Worm (Caenorhabditis elegans) whole organism, young adult: ENCODE data around the gene tbx-7.

Experiments
- B0336.3 ChIP-seq: fragments of 200-800 bp; sonication (Bioruptor generic); IDR thresholded peaks from 2 replicates; pipeline ENCODE4 v1.3.6; 2022; ENCODE audit warnings: missing genetic modification characterization, missing compliant biosample characterization
- F23B12.7 ChIP-seq: sonication (generic microtip); optimal IDR thresholded peaks from 2 replicates; lab custom pipeline; 2017; ENCODE audit warnings: missing genetic modification characterization, mild to moderate bottlenecking, missing compliant biosample characterization, antibody characterized with exemption, moderate library complexity; ENCODE audit not compliant: insufficient read depth
- F37B4.10 ChIP-seq: fragments of 200-800 bp; sonication (Bioruptor generic); IDR thresholded peaks from 2 replicates; pipeline ENCODE4 v1.3.6; 2022; ENCODE audit warnings: missing genetic modification characterization, missing compliant biosample characterization
- T07F8.4 ChIP-seq: sonication (generic microtip); optimal IDR thresholded peaks from 2 replicates; lab custom pipeline; 2016; ENCODE audit warnings: mild to moderate bottlenecking, missing genetic modification characterization, moderate library complexity, missing compliant biosample characterization
- Y53G8AR.9 ChIP-seq: fragments of 200-800 bp; sonication (Bioruptor generic); conservative IDR thresholded peaks from 2 replicates; pipeline ENCODE4 v1.3.6; 2022; ENCODE audit warnings: missing genetic modification reagents, missing genetic modification characterization, missing compliant biosample characterization
- Y56A3A.18 ChIP-seq: fragments of 200-800 bp; sonication (Bioruptor generic); IDR thresholded peaks from 2 replicates; pipeline ENCODE4 v1.3.6; 2022; ENCODE audit warnings: missing genetic modification reagents, missing genetic modification characterization, missing compliant biosample characterization
- ZK185.1 ChIP-seq: sonication (generic microtip); optimal IDR thresholded peaks from 2 replicates; lab custom pipeline; 2016; ENCODE audit warnings: mild to moderate bottlenecking, missing genetic modification characterization, missing compliant biosample characterization; ENCODE audit not compliant: poor library complexity, severe bottlenecking
- akir-1 ChIP-seq: fragments of 200-800 bp; sonication (Bioruptor generic); optimal IDR thresholded peaks from 2 replicates; lab custom pipeline; 2018; ENCODE audit warnings: mild to moderate bottlenecking, missing genetic modification characterization, moderate library complexity, missing compliant biosample characterization
- ama-1 ChIP-seq, 3 experiments: fragments of 150-350 bp in 1 of 3; sonication (generic microtip) in 2 of 3; optimal IDR thresholded peaks; 2 replicates each; lab custom pipeline; 2014 to 2018; ENCODE audit warnings: missing biosample characterization in 2 of 3, missing genetic modification characterization in 2 of 3, missing genetic modification reagents in 2 of 3
- attf-5 ChIP-seq: fragments of 200-800 bp; sonication (Bioruptor generic); optimal IDR thresholded peaks from 2 replicates; lab custom pipeline; 2018; ENCODE audit warnings: mild to moderate bottlenecking, missing genetic modification characterization, missing compliant biosample characterization
- ccch-3 ChIP-seq: fragments of 200-800 bp; sonication (Bioruptor generic); optimal IDR thresholded peaks from 2 replicates; lab custom pipeline; 2018; ENCODE audit warnings: mild to moderate bottlenecking, missing genetic modification characterization, missing compliant biosample characterization
- cebp-2 ChIP-seq: fragments of 200-800 bp; sonication (Bioruptor generic); IDR thresholded peaks from 2 replicates; pipeline ENCODE4 v1.3.6; 2022; ENCODE audit warnings: missing genetic modification characterization, missing compliant biosample characterization
- ceh-27 ChIP-seq: fragments of 200-800 bp; sonication (Bioruptor generic); optimal IDR thresholded peaks from 2 replicates; lab custom pipeline; 2018; ENCODE audit warnings: mild to moderate bottlenecking, missing genetic modification characterization, moderate library complexity, missing compliant biosample characterization
- ceh-79 ChIP-seq: sonication (generic microtip); optimal IDR thresholded peaks from 2 replicates; lab custom pipeline; 2017; ENCODE audit warnings: mild to moderate bottlenecking, missing genetic modification characterization, missing compliant biosample characterization
- die-1 ChIP-seq: sonication (generic microtip); optimal IDR thresholded peaks from 2 replicates; lab custom pipeline; 2016; ENCODE audit warnings: missing genotype, mild to moderate bottlenecking, missing genetic modification characterization, missing compliant biosample characterization
- dox-1 ChIP-seq: fragments of 200-800 bp; sonication (Bioruptor generic); IDR thresholded peaks from 2 replicates; pipeline ENCODE4 v1.3.6; 2022; ENCODE audit warnings: missing genetic modification reagents, missing genetic modification characterization, missing compliant biosample characterization
- dpff-1 ChIP-seq: sonication (generic microtip); optimal IDR thresholded peaks from 2 replicates; lab custom pipeline; 2017; ENCODE audit warnings: mild to moderate bottlenecking, missing genetic modification characterization, missing compliant biosample characterization
- dpl-1 ChIP-seq: fragments of 150-350 bp; optimal IDR thresholded peaks from 2 replicates; lab custom pipeline; 2014; ENCODE audit warnings: missing biosample characterization, missing genetic modification reagents, missing genetic modification characterization
- egl-18 ChIP-seq: fragments of 200-800 bp; sonication (Bioruptor generic); IDR thresholded peaks from 2 replicates; pipeline ENCODE4 v1.3.6; 2022; ENCODE audit warnings: missing genetic modification reagents, missing genetic modification characterization, missing compliant biosample characterization
- gei-17 ChIP-seq: fragments of 200-800 bp; sonication (Bioruptor generic); optimal IDR thresholded peaks from 2 replicates; lab custom pipeline; 2018; ENCODE audit warnings: mild to moderate bottlenecking, missing genetic modification characterization, missing compliant biosample characterization
- hmg-1.2 ChIP-seq: fragments of 200-800 bp; sonication (Bioruptor generic); IDR thresholded peaks from 2 replicates; pipeline ENCODE4 v1.3.6; 2022; ENCODE audit warnings: missing genetic modification reagents, missing genetic modification characterization, missing compliant biosample characterization
- lin-26 ChIP-seq: fragments of 200-800 bp; sonication (Bioruptor generic); IDR thresholded peaks from 2 replicates; pipeline ENCODE4 v1.3.6; 2022; ENCODE audit warnings: missing genetic modification reagents, missing genetic modification characterization, missing compliant biosample characterization
- lin-35 ChIP-seq, 3 experiments: fragments of 150-350 bp in 2 of 3; sonication (generic microtip) in 1 of 3; optimal IDR thresholded peaks; 2 replicates each; lab custom pipeline; 2014 to 2018; ENCODE audit warnings: missing biosample characterization in 3 of 3, missing genetic modification characterization in 3 of 3, missing genetic modification reagents in 3 of 3
- lsy-27 ChIP-seq: sonication (generic microtip); optimal IDR thresholded peaks from 2 replicates; lab custom pipeline; 2017; ENCODE audit warnings: missing genetic modification characterization, mild to moderate bottlenecking, missing compliant biosample characterization, antibody characterized with exemption, missing genotype, borderline replicate concordance; ENCODE audit not compliant: insufficient read depth
- nfya-2 ChIP-seq: fragments of 200-800 bp; sonication (Bioruptor generic); IDR thresholded peaks from 2 replicates; pipeline ENCODE4 v1.3.6; 2022; ENCODE audit warnings: missing genetic modification reagents, missing genetic modification characterization, missing compliant biosample characterization
- pbrm-1 ChIP-seq: fragments of 200-800 bp; sonication (Bioruptor generic); IDR thresholded peaks from 2 replicates; pipeline ENCODE4 v1.3.6; 2022; ENCODE audit warnings: missing genetic modification reagents, missing genetic modification characterization, missing compliant biosample characterization
- rec-8 ChIP-seq, 2 experiments: sonication (generic microtip); optimal IDR thresholded peaks; 2 replicates each; lab custom pipeline; 2016; ENCODE audit warnings: mild to moderate bottlenecking in 2 of 2, missing genetic modification characterization in 2 of 2, missing genetic modification reagents in 2 of 2, missing genotype in 2 of 2, missing biosample characterization in 1 of 2, missing compliant biosample characterization in 1 of 2, moderate library complexity in 1 of 2
- sdz-38 ChIP-seq: sonication (generic microtip); optimal IDR thresholded peaks from 2 replicates; lab custom pipeline; 2016; ENCODE audit warnings: missing genotype, missing genetic modification characterization, missing compliant biosample characterization
- snpc-1.3 ChIP-seq: sonication (generic microtip); optimal IDR thresholded peaks from 2 replicates; lab custom pipeline; 2017; ENCODE audit warnings: missing genetic modification characterization, mild to moderate bottlenecking, missing compliant biosample characterization, antibody characterized with exemption, moderate library complexity, missing genotype, missing genetic modification reagents; ENCODE audit not compliant: insufficient read depth
- snpc-4 ChIP-seq, 5 experiments: fragments of 150-350 bp in 1 of 5; sonication (generic microtip) in 4 of 5; optimal IDR thresholded peaks; 2 replicates each; lab custom pipeline; 2014 to 2018; ENCODE audit warnings: missing genetic modification characterization in 5 of 5, missing biosample characterization in 3 of 5, antibody characterized with exemption in 2 of 5, mild to moderate bottlenecking in 2 of 5, missing compliant biosample characterization in 2 of 5, missing genotype in 2 of 5, moderate library complexity in 2 of 5, missing genetic modification reagents in 1 of 5
- somi-1 ChIP-seq: fragments of 200-800 bp; sonication (Bioruptor generic); optimal IDR thresholded peaks from 2 replicates; lab custom pipeline; 2018; ENCODE audit warnings: mild to moderate bottlenecking, missing genetic modification characterization, missing compliant biosample characterization
- tbp1 ChIP-seq: fragments of 200-800 bp; sonication (Bioruptor generic); optimal IDR thresholded peaks from 2 replicates; lab custom pipeline; 2018; ENCODE audit warnings: mild to moderate bottlenecking, missing genetic modification characterization, missing compliant biosample characterization
- unc-62 ChIP-seq: fragments of 150-350 bp; optimal IDR thresholded peaks from 2 replicates; lab custom pipeline; 2014; ENCODE audit warnings: missing biosample characterization, missing genetic modification reagents, missing genetic modification characterization
- xnd-1 ChIP-seq: sonication (generic microtip); optimal IDR thresholded peaks from 2 replicates; lab custom pipeline; 2016; ENCODE audit warnings: missing genotype, missing genetic modification reagents, missing genetic modification characterization, missing compliant biosample characterization
- zim-3 ChIP-seq: sonication (generic microtip); optimal IDR thresholded peaks from 2 replicates; lab custom pipeline; 2017; ENCODE audit warnings: mild to moderate bottlenecking, missing genetic modification characterization, moderate library complexity, missing compliant biosample characterization
- ztf-18 ChIP-seq: sonication (generic microtip); optimal IDR thresholded peaks from 2 replicates; lab custom pipeline; 2016; ENCODE audit warnings: missing genotype, mild to moderate bottlenecking, missing genetic modification characterization, missing compliant biosample characterization
- ztf-22 ChIP-seq: fragments of 200-800 bp; sonication (Bioruptor generic); optimal IDR thresholded peaks from 2 replicates; lab custom pipeline; 2018; ENCODE audit warnings: mild to moderate bottlenecking, missing genetic modification characterization, moderate library complexity, missing compliant biosample characterization
- ztf-25 ChIP-seq: fragments of 200-800 bp; sonication (Bioruptor generic); IDR thresholded peaks from 2 replicates; pipeline ENCODE4 v1.3.6; 2022; ENCODE audit warnings: missing genetic modification reagents, missing genetic modification characterization, missing compliant biosample characterization
- ztf-26 ChIP-seq: sonication (generic microtip); optimal IDR thresholded peaks from 2 replicates; lab custom pipeline; 2017; ENCODE audit warnings: missing genetic modification characterization, missing compliant biosample characterization

Gene tbx-7

ce11 chrIII:5980274-5980918 is 47.9 kb downstream of the tbx-7 start:
- peak; percentile 66; the same call in 1 of the 2 replicates for TF ChIP-seq hmg-1.2 (GFP tag; lab: Robert Waterston, UW)
- TF ChIP-seq ccch-3 = no peak
- TF ChIP-seq, all 124 proteins: peak for 1

- TF ChIP-seq ztf-18 (tag; lab: Kevin White, UChicago) = no peak
- TF ChIP-seq Y53G8AR.9 (GFP tag; lab: Robert Waterston, UW) = no peak
- TF ChIP-seq ZK185.1 = no peak
- no peak for TF ChIP-seq lsy-27
- TF ChIP-seq ceh-79 (tag; lab: Kevin White, UChicago) = no peak
- no peak for TF ChIP-seq pbrm-1 (GFP tag; lab: Robert Waterston, UW)
- no peak for TF ChIP-seq ztf-26 (tag; lab: Kevin White, UChicago)
- TF ChIP-seq gei-17 = no peak
- no peak for TF ChIP-seq rec-8 (tag; optimal IDR thresholded peaks at IDR 0.05; lab: Kevin White, UChicago)
- no peak for TF ChIP-seq zim-3 (tag; lab: Kevin White, UChicago)
- TF ChIP-seq dpl-1 (GFP tag; lab: Kevin White, UChicago) = no peak
- TF ChIP-seq nfya-2 = no peak
- TF ChIP-seq ama-1 (optimal IDR thresholded peaks at IDR 0.05; lab: Kevin White, UChicago) = no peak
- no peak for TF ChIP-seq ama-1 (GFP tag; optimal IDR thresholded peaks at IDR 0.05; lab: Kevin White, UChicago)
- TF ChIP-seq xnd-1 = no peak
- TF ChIP-seq F37B4.10 (GFP tag; lab: Robert Waterston, UW) = no peak
- no peak for TF ChIP-seq T07F8.4
- TF ChIP-seq ztf-25 (GFP tag; lab: Robert Waterston, UW) = no peak
- TF ChIP-seq ztf-22 (GFP tag; lab: Kevin White, UChicago) = no peak
- TF ChIP-seq Y56A3A.18 = no peak
Measured at ce11 chrIII:5976021-5976420, 52.3 kb downstream of the tbx-7 start.

ce11 chrIII:5975005-5975730 is 53.2 kb downstream of the tbx-7 start, which contains the start of gene mlp-1:
mlp-1 (minus strand) TSS chrIII:5975055.
- TF ChIP-seq die-1 (tag; lab: Kevin White, UChicago) (no peak), dpff-1 (tag; lab: Kevin White, UChicago) (no peak), F23B12.7 (tag; lab: Kevin White, UChicago) (no peak), unc-62 (GFP tag; lab: Kevin White, UChicago) (no peak), snpc-4 (GFP tag; optimal IDR thresholded peaks at IDR 0.05; lab: Kevin White, UChicago) (no peak), snpc-4 (tag; optimal IDR thresholded peaks at IDR 0.05; lab: Kevin White, UChicago) (no peak), lin-35 (GFP tag; optimal IDR thresholded peaks at IDR 0.05; lab: Kevin White, UChicago) (no peak), dox-1 (GFP tag; lab: Robert Waterston, UW) (no peak), sdz-38 (tag; lab: Kevin White, UChicago) (no peak), attf-5 (GFP tag; lab: Kevin White, UChicago) (no peak), snpc-1.3 (no peak), lin-26 (GFP tag; lab: Robert Waterston, UW) (no peak), cebp-2 (GFP tag; lab: Robert Waterston, UW) (no peak), tbp1 (GFP tag; lab: Kevin White, UChicago) (no peak), egl-18 (no peak), somi-1 (GFP tag; lab: Kevin White, UChicago) (no peak), B0336.3 (GFP tag; lab: Robert Waterston, UW) (no peak), ceh-27 (GFP tag; lab: Kevin White, UChicago) (no peak), akir-1 (GFP tag; lab: Kevin White, UChicago) (no peak)
